Worm (Caenorhabditis elegans) whole organism, L4 larva: ENCODE data around the gene C09G9.5.

Source experiments
- ceh-20 ChIP-seq: fragments of 200-800 bp; sonication (Bioruptor generic); IDR thresholded peaks from 2 replicates; pipeline ENCODE4 v1.3.6; 2022; ENCODE audit warnings: missing genetic modification reagents, missing genetic modification characterization, missing compliant biosample characterization
- ceh-82 ChIP-seq: sonication (generic microtip); optimal IDR thresholded peaks from 2 replicates; lab custom pipeline; 2017; ENCODE audit warnings: missing biosample characterization, missing genetic modification characterization
- ctbp-1 ChIP-seq: fragments of 200-800 bp; sonication (Bioruptor generic); IDR thresholded peaks from 2 replicates; pipeline ENCODE4 v1.3.6; 2022; ENCODE audit warnings: missing genetic modification reagents, missing genetic modification characterization, missing compliant biosample characterization
- lin-39 ChIP-seq: fragments of 150-350 bp; optimal IDR thresholded peaks from 2 replicates; lab custom pipeline; 2014; ENCODE audit warnings: missing biosample characterization, missing genetic modification reagents, missing genetic modification characterization
- mxl-2 ChIP-seq: fragments of 200-800 bp; sonication (Bioruptor generic); conservative IDR thresholded peaks from 2 replicates; pipeline ENCODE4 v1.3.6; 2022; ENCODE audit warnings: missing genetic modification reagents, missing genetic modification characterization, missing compliant biosample characterization
- nhr-28 ChIP-seq: fragments of 150-350 bp; optimal IDR thresholded peaks from 2 replicates; lab custom pipeline; 2014; ENCODE audit warnings: missing biosample characterization, missing genetic modification characterization
- unc-130 ChIP-seq: sonication (generic microtip); optimal IDR thresholded peaks from 2 replicates; lab custom pipeline; 2016; ENCODE audit warnings: missing genetic modification reagents, missing genetic modification characterization, missing compliant biosample characterization
- unc-39 ChIP-seq: sonication (generic microtip); optimal IDR thresholded peaks from 2 replicates; lab custom pipeline; 2017; ENCODE audit warnings: missing biosample characterization, missing genetic modification characterization

- TF ChIP-seq unc-130 (GFP tag; lab: Kevin White, UChicago) (no peak), mxl-2 (no peak), lin-39 (no peak), ctbp-1 (GFP tag; lab: Robert Waterston, UW) (no peak), ceh-82 (tag; lab: Kevin White, UChicago) (no peak), unc-39 (tag; lab: Kevin White, UChicago) (no peak), ceh-20 (GFP tag; lab: Robert Waterston, UW) (no peak), nhr-28 (tag; lab: Kevin White, UChicago) (no peak)
These were observed 37.1 kb downstream of the C09G9.5 start for ce11 chrIV:8923381-8923780.
